Fruit fly (Drosophila melanogaster): ENCODE results near the gene Asciz.
A peak's percentile ranks its signal among the peaks of the same experiment; 100 is the strongest.

The Asciz gene

DNA sequence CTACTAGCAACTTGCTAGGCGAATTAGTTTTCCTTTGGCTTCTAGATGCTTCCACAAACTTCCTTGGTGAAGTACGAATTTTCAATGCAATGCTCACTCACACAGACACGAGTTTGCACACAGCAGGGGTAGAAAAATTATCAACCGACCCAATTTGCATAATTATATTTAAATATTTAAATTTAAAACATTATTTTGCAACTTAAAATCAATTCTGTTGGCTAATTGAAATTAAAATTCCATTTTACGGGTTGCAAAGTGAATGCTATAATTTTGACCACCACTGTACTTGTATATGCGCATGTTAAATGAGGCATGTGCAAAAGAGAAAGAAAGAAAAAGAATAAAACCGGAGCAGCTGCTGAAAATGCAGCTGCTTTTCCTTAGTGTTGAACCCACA lies 28.0 kb upstream of the Asciz start (continued):
- TF ChIP-seq CG6654 (GFP tag; optimal IDR thresholded peaks at IDR 0.05) (peak; percentile 75), Jarid2 (GFP tag; optimal IDR thresholded peaks at IDR 0.05) (peak; percentile 67), odd (GFP tag; optimal IDR thresholded peaks at IDR 0.05) (peak; percentile 86), zfh1 (GFP tag; IDR thresholded peaks at IDR 0.05) (peak; percentile 95), gcm2 (GFP tag; optimal IDR thresholded peaks at IDR 0.05) (peak; percentile 9), Sox100B (GFP tag; optimal IDR thresholded peaks at IDR 0.05) (peak; percentile 93), Lpt (GFP tag; optimal IDR thresholded peaks at IDR 0.05) (no peak), CG8765 (GFP tag; IDR thresholded peaks at IDR 0.05) (peak; percentile 81), Ets65A (GFP tag) (peak; percentile 37), Fer3 (tag; optimal IDR thresholded peaks at IDR 0.05) (peak; percentile 96), CG34422 (GFP tag; IDR thresholded peaks at IDR 0.05) (peak; percentile 97), CG18764 (GFP tag; optimal IDR thresholded peaks at IDR 0.05) (peak; percentile 85), CG3065 (GFP tag; optimal IDR thresholded peaks at IDR 0.05) (peak; percentile 63), ase (GFP tag; IDR thresholded peaks at IDR 0.05) (peak; percentile 88), psq (GFP tag; optimal IDR thresholded peaks at IDR 0.05) (peak; percentile 75), Dip2 (GFP tag; IDR thresholded peaks at IDR 0.05) (peak; percentile 43; the same call in 1 of the 2 replicates), gce (GFP tag; IDR thresholded peaks at IDR 0.05) (peak; percentile 86), otp (GFP tag; IDR thresholded peaks at IDR 0.05) (peak; percentile 92; the same call in 2 of the 3 replicates), Asciz (GFP tag; optimal IDR thresholded peaks at IDR 0.05) (peak; percentile 94), CG13123 (GFP tag; optimal IDR thresholded peaks at IDR 0.05) (peak; percentile 81), CG7987 (GFP tag; optimal IDR thresholded peaks at IDR 0.05) (peak; percentile 89), HLH4C (GFP tag; IDR thresholded peaks at IDR 0.05; ENCODE audit: partially characterized antibody) (no peak), CG12236 (GFP tag; optimal IDR thresholded peaks at IDR 0.05) (no peak), Max (GFP tag; optimal IDR thresholded peaks at IDR 0.05) (peak; percentile 86), CG11560 (tag; IDR thresholded peaks at IDR 0.05) (peak; percentile 68; the same call in 2 of the 3 replicates), YL-1 (GFP tag; optimal IDR thresholded peaks at IDR 0.05) (peak; percentile 74), CG17328 (GFP tag; IDR thresholded peaks at IDR 0.05) (peak; percentile 96), NK7.1 (GFP tag; optimal IDR thresholded peaks at IDR 0.05) (peak; percentile 46), Rfx (GFP tag; IDR thresholded peaks at IDR 0.05) (peak; percentile 92), cad (GFP tag; optimal IDR thresholded peaks at IDR 0.05) (no peak), seq (GFP tag; IDR thresholded peaks at IDR 0.05) (peak; percentile 95), CrebB (tag; optimal IDR thresholded peaks at IDR 0.05) (peak; percentile 79), trh (GFP tag; optimal IDR thresholded peaks at IDR 0.05) (peak; percentile 68), CG1233 (GFP tag; optimal IDR thresholded peaks at IDR 0.05) (peak; percentile 88), CG6689 (GFP tag; IDR thresholded peaks at IDR 0.05) (peak; percentile 94), bsh (GFP tag; optimal IDR thresholded peaks at IDR 0.05) (peak; percentile 96 to 97), CG14860 (GFP tag; IDR thresholded peaks at IDR 0.05; ENCODE audit: partially characterized antibody) (no peak), BtbVII (GFP tag; optimal IDR thresholded peaks at IDR 0.05) (peak; percentile 95), tin (GFP tag; optimal IDR thresholded peaks at IDR 0.05) (peak; percentile 89), CG4360 (GFP tag; IDR thresholded peaks at IDR 0.05) (peak; percentile 71), Atf6 (GFP tag; IDR thresholded peaks at IDR 0.05) (peak; percentile 93), CG1792 (GFP tag; optimal IDR thresholded peaks at IDR 0.05) (peak; percentile 50), B-H2 (GFP tag; optimal IDR thresholded peaks at IDR 0.05) (peak; percentile 58), jing (GFP tag; optimal IDR thresholded peaks at IDR 0.05) (peak; percentile 82), CG6272 (GFP tag; IDR thresholded peaks at IDR 0.05) (peak; percentile 81), CG2202 (tag; optimal IDR thresholded peaks at IDR 0.05) (peak; percentile 87), Hmr (GFP tag; optimal IDR thresholded peaks at IDR 0.05) (peak; percentile 94), Hr3 (GFP tag; optimal IDR thresholded peaks at IDR 0.05) (peak; percentile 89), CG3407 (GFP tag; optimal IDR thresholded peaks at IDR 0.05) (peak; percentile 80), CG3838 (GFP tag; optimal IDR thresholded peaks at IDR 0.05) (peak; percentile 56), aop (GFP tag; IDR thresholded peaks at IDR 0.05) (peak; percentile 59; the same call in 1 of the 2 replicates), ssp (GFP tag; IDR thresholded peaks at IDR 0.05) (peak; percentile 79)
